Fruit fly (Drosophila melanogaster) whole organism, pupa: ENCODE data around the gene CG7299.

Source experiments
- CG10348 ChIP-seq: fragments of 200-800 bp; sonication (Bioruptor generic); IDR thresholded peaks from 2 replicates; pipeline ENCODE4 v1.3.6; 2022; ENCODE audit warnings: missing biosample characterization, missing genetic modification characterization
- CG12605 ChIP-seq: fragments of 200-800 bp; sonication (Bioruptor generic); IDR thresholded peaks from 2 replicates; pipeline ENCODE4 v1.3.6; 2022; ENCODE audit warnings: missing biosample characterization, missing genetic modification characterization
- CG13204 ChIP-seq: fragments of 200-800 bp; sonication (Bioruptor generic); optimal IDR thresholded peaks from 2 replicates; lab custom pipeline; 2018; ENCODE audit warnings: missing biosample characterization, mild to moderate bottlenecking, missing genetic modification characterization, moderate library complexity
- CG14655 ChIP-seq: fragments of 200-800 bp; sonication (Bioruptor generic); optimal IDR thresholded peaks from 3 replicates; lab custom pipeline; 2017; ENCODE audit warnings: mild to moderate bottlenecking, missing biosample characterization, missing genetic modification reagents, missing genetic modification characterization
- CG15710 ChIP-seq: fragments of 200-800 bp; sonication (Bioruptor generic); optimal IDR thresholded peaks from 2 replicates; lab custom pipeline; 2018; ENCODE audit warnings: missing biosample characterization, mild to moderate bottlenecking, missing genetic modification characterization, moderate library complexity
- CG17806 ChIP-seq: fragments of 200-800 bp; sonication (Bioruptor generic); optimal IDR thresholded peaks from 2 replicates; lab custom pipeline; 2018; ENCODE audit warnings: missing biosample characterization, mild to moderate bottlenecking, missing genetic modification characterization, moderate library complexity
- CG32121 ChIP-seq: fragments of 200-800 bp; sonication (Bioruptor generic); IDR thresholded peaks from 2 replicates; pipeline ENCODE4 v1.3.6; 2022; ENCODE audit warnings: missing biosample characterization, missing genetic modification characterization
- CG34367 ChIP-seq: fragments of 200-800 bp; sonication (Bioruptor generic); optimal IDR thresholded peaks from 2 replicates; lab custom pipeline; 2018; ENCODE audit warnings: missing biosample characterization, mild to moderate bottlenecking, missing genetic modification characterization
- CG4496 ChIP-seq: fragments of 200-800 bp; sonication (Bioruptor generic); IDR thresholded peaks from 3 replicates; pipeline ENCODE4 v1.3.6; 2022; ENCODE audit warnings: missing biosample characterization, missing genetic modification characterization
- CG8159 ChIP-seq: fragments of 200-800 bp; sonication (Bioruptor generic); optimal IDR thresholded peaks from 3 replicates; lab custom pipeline; 2018; ENCODE audit warnings: missing biosample characterization, mild to moderate bottlenecking, missing genetic modification characterization, moderate library complexity
- CG8301 ChIP-seq: fragments of 200-800 bp; sonication (Bioruptor generic); optimal IDR thresholded peaks from 2 replicates; lab custom pipeline; 2018; ENCODE audit warnings: missing biosample characterization, mild to moderate bottlenecking, missing genetic modification characterization
- CG9948 ChIP-seq: fragments of 200-800 bp; sonication (Bioruptor generic); optimal IDR thresholded peaks from 2 replicates; lab custom pipeline; 2018; ENCODE audit warnings: missing biosample characterization, mild to moderate bottlenecking, missing genetic modification characterization, moderate library complexity
- D1 ChIP-seq: fragments of 200-800 bp; sonication (Bioruptor generic); optimal IDR thresholded peaks from 2 replicates; lab custom pipeline; 2018; ENCODE audit warnings: missing biosample characterization, mild to moderate bottlenecking, missing genetic modification characterization, moderate library complexity
- EcR ChIP-seq: fragments of 200-800 bp; sonication (Bioruptor generic); optimal IDR thresholded peaks from 3 replicates; lab custom pipeline; 2019; ENCODE audit warnings: missing biosample characterization, missing genetic modification characterization, mild to moderate bottlenecking, moderate library complexity, missing genetic modification reagents
- Ets98B ChIP-seq: fragments of 200-800 bp; sonication (Bioruptor generic); IDR thresholded peaks from 2 replicates; pipeline ENCODE4 v1.3.6; 2022; ENCODE audit warnings: missing biosample characterization, missing genetic modification characterization
- Pif1A ChIP-seq: fragments of 200-800 bp; sonication (Bioruptor generic); optimal IDR thresholded peaks from 3 replicates; lab custom pipeline; 2016; ENCODE audit warnings: missing biosample characterization, missing genetic modification characterization
- Pif1B ChIP-seq: fragments of 200-800 bp; sonication (Bioruptor generic); optimal IDR thresholded peaks from 3 replicates; lab custom pipeline; 2016; ENCODE audit warnings: missing biosample characterization, missing genetic modification characterization
- Snoo ChIP-seq: fragments of 200-800 bp; sonication (Bioruptor generic); optimal IDR thresholded peaks from 3 replicates; lab custom pipeline; 2017; ENCODE audit warnings: missing biosample characterization, mild to moderate bottlenecking, missing genetic modification characterization, inconsistent platforms
- fd96Ca ChIP-seq: fragments of 200-800 bp; sonication (Bioruptor generic); IDR thresholded peaks from 3 replicates; pipeline ENCODE4 v1.3.6; 2022; ENCODE audit warnings: missing biosample characterization, missing genetic modification characterization
- gl ChIP-seq: fragments of 200-800 bp; sonication (Bioruptor generic); optimal IDR thresholded peaks from 2 replicates; lab custom pipeline; 2018; ENCODE audit warnings: missing biosample characterization, mild to moderate bottlenecking, missing genetic modification characterization
- rn ChIP-seq: fragments of 200-800 bp; sonication (Bioruptor generic); IDR thresholded peaks from 2 replicates; pipeline ENCODE4 v1.3.6; 2022; ENCODE audit warnings: missing biosample characterization, missing genetic modification characterization

Gene CG7299

DNA sequence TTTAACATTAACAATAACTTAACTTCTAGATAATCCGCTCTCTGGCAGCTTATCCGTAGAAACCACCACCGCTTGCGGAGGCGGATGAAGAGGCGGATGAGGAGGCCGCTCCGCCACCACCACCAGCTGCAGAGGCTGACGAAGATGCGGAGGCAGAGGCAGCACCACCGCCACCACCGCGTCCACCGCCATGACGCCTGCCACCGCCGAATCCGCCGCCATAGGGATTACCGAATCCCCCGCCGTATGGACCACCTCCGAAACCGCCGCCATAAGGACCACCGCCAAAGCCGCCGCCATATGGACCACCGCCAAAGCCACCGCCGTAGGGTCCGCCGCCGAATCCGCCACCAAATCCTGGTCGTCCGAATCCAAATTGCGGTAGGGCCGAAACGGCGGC lies 4.6 kb upstream of the CG7299 start:
- TF ChIP-seq rn (GFP tag; lab: Robert Waterston, UW) (no peak), CG4496 (GFP tag; lab: Robert Waterston, UW) (no peak)
- TF ChIP-seq, all 21 proteins: peak for 0

DNA sequence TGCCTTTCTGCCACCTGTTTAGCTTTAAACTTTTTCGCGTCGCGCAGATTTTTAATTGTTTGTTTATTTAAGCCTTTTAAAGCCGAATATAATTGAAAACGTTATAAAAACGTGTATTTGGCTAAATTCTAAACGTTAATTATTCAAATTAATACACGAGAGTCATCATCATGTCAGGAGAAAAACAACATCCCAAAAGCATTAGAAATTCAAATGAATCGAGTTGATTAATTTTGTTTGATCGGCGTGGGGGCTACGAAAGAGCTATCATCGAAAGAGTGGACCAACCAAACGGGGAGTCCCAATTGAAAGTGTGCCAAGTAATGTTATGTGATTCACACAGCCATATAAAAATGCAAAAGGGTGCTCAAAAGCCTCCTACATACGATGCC lies 3.6 kb upstream of the CG7299 start:
- TF ChIP-seq CG34367 (tag; lab: Kevin White, UChicago) (no peak), fd96Ca (GFP tag; lab: Robert Waterston, UW) (no peak), CG8301 (tag; lab: Kevin White, UChicago) (no peak), Ets98B (GFP tag; lab: Robert Waterston, UW) (no peak), CG12605 (GFP tag; lab: Robert Waterston, UW) (no peak), CG32121 (no peak), EcR (GFP tag; lab: Kevin White, UChicago) (no peak), CG9948 (tag; lab: Kevin White, UChicago) (no peak), Snoo (no peak), CG13204 (GFP tag; lab: Kevin White, UChicago) (no peak), CG15710 (tag; lab: Kevin White, UChicago) (no peak), CG17806 (tag; lab: Kevin White, UChicago) (no peak), rn (GFP tag; lab: Robert Waterston, UW) (no peak), D1 (no peak)

DNA sequence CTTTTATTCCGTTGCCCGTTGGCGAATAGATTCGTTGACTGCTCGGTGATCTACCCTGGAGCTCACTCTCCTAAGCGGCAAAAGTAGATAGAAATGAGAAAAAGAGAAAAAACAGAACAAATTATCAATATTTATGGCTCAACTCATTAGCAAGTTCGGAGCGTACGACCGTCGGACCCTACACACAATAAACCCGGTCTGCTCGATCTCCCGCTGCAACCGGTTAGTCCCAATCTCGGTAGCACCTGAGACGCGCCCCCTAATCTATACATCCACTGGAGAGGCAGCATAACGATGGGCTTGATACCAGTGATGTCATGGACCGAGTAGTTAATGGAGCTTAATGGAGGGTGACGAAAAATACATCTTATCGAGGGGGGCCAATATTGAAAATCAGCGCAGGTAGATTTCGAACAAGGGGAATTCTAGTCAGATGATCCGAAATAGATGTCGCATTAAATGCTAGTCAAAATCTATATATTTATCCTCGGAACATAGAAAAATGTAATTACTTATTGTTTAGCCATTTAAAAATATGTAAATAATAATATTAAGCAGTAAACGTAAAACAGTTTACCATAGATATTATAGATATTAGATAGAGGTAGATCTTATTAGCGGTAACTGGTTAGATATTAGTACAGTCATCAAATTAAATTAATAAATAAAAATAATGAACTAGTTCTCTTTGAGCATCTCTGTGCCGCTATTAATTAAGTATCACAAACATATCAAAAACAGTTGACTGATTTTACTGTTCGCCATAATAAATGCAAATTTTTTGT lies 3.0 kb upstream of the CG7299 start, which contains the start of gene CG7296:
CG7296 (minus strand) TSS at position 58 of the 785 bp plus-strand sequence.
- TF ChIP-seq CG14655 (GFP tag; lab: Kevin White, UChicago), result no peak
- TF ChIP-seq Snoo, result no peak
- no peak for TF ChIP-seq CG34367 (tag; lab: Kevin White, UChicago)
- TF ChIP-seq CG13204 (GFP tag; lab: Kevin White, UChicago), result no peak
- no peak for TF ChIP-seq CG4496 (GFP tag; lab: Robert Waterston, UW)
- TF ChIP-seq gl (tag; lab: Kevin White, UChicago), result no peak
- TF ChIP-seq, all 21 proteins: peak for 0

DNA sequence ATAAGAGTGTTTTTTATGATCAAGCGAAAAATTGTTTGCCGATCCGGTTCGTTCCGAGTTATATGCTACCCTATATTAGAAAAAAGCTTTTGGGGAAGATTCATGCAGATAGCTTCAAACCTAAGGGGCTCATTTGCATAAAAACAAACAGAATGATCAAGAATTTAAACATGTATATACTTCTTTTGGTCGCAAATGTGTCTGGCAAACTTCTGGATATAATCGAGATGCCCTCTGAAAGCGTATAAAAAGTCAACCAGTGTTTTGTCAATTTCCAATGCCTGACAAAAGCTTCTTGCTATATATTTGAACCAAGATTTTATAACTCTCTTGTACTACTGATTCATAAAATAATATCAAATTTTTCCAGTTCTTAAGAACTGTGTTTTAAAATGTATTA lies 1.5 kb upstream of the CG7299 start:
- TF ChIP-seq CG32121 (no peak), Ets98B (GFP tag; lab: Robert Waterston, UW) (no peak), Pif1A (GFP tag; lab: Kevin White, UChicago) (no peak), CG9948 (tag; lab: Kevin White, UChicago) (no peak), Snoo (no peak), CG13204 (GFP tag; lab: Kevin White, UChicago) (no peak), Pif1B (GFP tag; lab: Kevin White, UChicago) (no peak), gl (tag; lab: Kevin White, UChicago) (no peak), CG8301 (tag; lab: Kevin White, UChicago) (no peak), CG10348 (no peak), CG15710 (tag; lab: Kevin White, UChicago) (no peak), EcR (GFP tag; lab: Kevin White, UChicago) (no peak), CG17806 (tag; lab: Kevin White, UChicago) (no peak), CG4496 (GFP tag; lab: Robert Waterston, UW) (no peak), D1 (no peak), CG12605 (GFP tag; lab: Robert Waterston, UW) (no peak), rn (GFP tag; lab: Robert Waterston, UW) (no peak)
- TF ChIP-seq, all 21 proteins: peak for 0

DNA sequence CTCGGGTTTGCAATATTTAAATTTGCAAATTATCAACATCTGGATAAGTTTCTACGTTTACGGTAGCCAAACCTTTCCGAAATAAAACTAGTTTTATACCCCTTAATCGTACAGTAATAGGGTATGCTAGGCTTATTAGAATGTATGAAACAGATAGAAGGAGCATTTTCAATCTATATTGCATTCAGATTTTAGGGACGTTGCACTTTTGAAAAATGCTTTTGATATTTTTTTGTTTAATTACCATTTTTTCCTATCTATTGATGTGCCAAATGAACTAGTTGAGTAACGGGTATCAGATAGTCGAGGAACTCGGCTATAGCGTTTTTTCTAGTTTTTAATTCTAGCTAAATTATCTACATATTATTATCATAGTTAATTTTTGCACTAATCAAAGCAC lies 1.3 kb downstream of the CG7299 start:
- TF ChIP-seq gl (tag; lab: Kevin White, UChicago) (no peak), EcR (GFP tag; lab: Kevin White, UChicago) (no peak), D1 (no peak)

DNA sequence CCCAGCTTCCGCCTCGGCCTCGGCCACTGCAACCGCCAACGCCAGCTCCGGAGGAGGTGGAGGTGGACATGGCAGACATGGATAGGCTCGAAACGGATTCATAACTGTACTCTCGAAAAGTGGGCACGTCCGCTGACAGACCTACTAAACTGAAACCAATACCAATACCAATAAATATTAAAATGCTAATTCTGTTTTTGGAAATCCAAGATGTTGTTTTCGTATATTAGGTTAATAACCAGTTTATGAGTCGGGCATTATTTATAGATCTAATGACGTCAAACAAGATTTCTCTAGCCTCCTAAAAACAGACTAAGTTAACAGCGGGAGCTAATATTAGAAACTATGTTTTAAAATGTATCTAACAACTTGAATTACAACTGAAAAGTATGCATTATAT lies 2.0 kb downstream of the CG7299 start:
- TF ChIP-seq D1 (no peak), CG14655 (GFP tag; lab: Kevin White, UChicago) (no peak), gl (tag; lab: Kevin White, UChicago) (no peak), rn (GFP tag; lab: Robert Waterston, UW) (no peak), CG9948 (tag; lab: Kevin White, UChicago) (no peak), CG34367 (tag; lab: Kevin White, UChicago) (no peak), Snoo (no peak), CG10348 (no peak), CG8159 (tag; lab: Kevin White, UChicago) (no peak), CG17806 (tag; lab: Kevin White, UChicago) (no peak), CG32121 (no peak), CG13204 (GFP tag; lab: Kevin White, UChicago) (no peak), Pif1B (GFP tag; lab: Kevin White, UChicago) (no peak), CG15710 (tag; lab: Kevin White, UChicago) (no peak)

DNA sequence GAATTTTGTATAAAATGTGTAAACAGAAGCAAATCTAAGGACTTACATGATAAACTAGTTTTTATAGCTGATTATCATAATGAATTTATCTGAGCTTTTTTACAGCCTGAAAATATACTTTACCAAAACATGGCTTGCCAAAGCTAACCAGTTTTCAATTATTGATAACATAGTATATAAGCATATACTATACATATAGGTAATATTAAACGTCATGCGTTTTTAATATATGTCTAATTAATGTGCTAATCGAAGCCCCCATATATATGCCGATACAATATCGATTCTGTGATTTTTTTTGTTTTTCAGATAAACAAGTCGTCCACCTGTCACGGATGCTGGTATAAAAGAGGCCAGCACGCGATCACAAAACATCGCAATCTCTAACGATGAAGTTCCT lies 2.6 kb downstream of the CG7299 start, which contains the start of gene CG17107:
CG17107 (plus strand) TSS at position 301 of the 400 bp plus-strand sequence.
- TF ChIP-seq CG17806 (tag; lab: Kevin White, UChicago), result no peak
- TF ChIP-seq D1, result no peak
- no peak for TF ChIP-seq Pif1A (GFP tag; lab: Kevin White, UChicago)
- no peak for TF ChIP-seq CG13204 (GFP tag; lab: Kevin White, UChicago)
